Fruit fly (Drosophila melanogaster) whole organism: ENCODE results near the gene sinah.

ENCODE experiments used
- Dll ChIP-seq: fragments of >200 bp; optimal IDR thresholded peaks from 2 replicates; lab custom pipeline; 2017
- pan ChIP-seq: fragments of >200 bp; optimal IDR thresholded peaks from 2 replicates; lab custom pipeline; 2017
- psq ChIP-seq: fragments of >200 bp; optimal IDR thresholded peaks from 2 replicates; lab custom pipeline; 2017

DNA sequence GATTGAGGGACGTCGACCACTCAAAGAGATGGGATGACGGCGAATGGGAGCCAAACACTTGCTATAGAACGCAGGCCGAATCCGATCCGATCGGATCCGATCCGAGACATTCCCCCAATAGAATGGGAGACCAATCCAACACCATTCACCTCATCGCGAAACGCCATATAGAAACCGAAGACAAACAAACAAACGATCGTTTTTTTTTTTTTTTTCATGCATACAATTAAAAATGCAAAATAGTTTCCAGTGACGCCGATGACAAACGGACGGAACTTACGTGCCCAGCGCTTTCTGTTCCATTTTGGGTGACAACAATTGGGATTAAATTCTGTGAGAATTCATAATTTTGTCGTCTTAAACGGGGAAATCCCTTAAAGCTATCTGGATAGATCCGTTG lies 44.9 kb upstream of the sinah start:
- TF ChIP-seq psq (no peak), Dll (lab: Kevin White, UChicago) (no peak), pan (no peak)
